Worm (Caenorhabditis elegans) whole organism, L4 larva: ENCODE results near the gene F59B2.13.

Source experiments
- D1046.2 ChIP-seq: fragments of 200-800 bp; sonication (Bioruptor generic); IDR thresholded peaks from 2 replicates; pipeline ENCODE4 v1.3.6; 2022; ENCODE audit warnings: missing genetic modification characterization, missing compliant biosample characterization
- F44E2.7 ChIP-seq: fragments of 200-800 bp; sonication (Bioruptor generic); IDR thresholded peaks from 2 replicates; pipeline ENCODE4 v2.1.2; 2022; ENCODE audit warnings: missing genetic modification characterization, missing compliant biosample characterization
- F49E8.2 ChIP-seq: sonication (generic microtip); optimal IDR thresholded peaks from 2 replicates; lab custom pipeline; 2016; ENCODE audit warnings: missing compliant biosample characterization, mild to moderate bottlenecking, missing genetic modification characterization, borderline replicate concordance
- R02D3.7 ChIP-seq: fragments of 150-350 bp; sonication (generic microtip); optimal IDR thresholded peaks from 3 replicates; lab custom pipeline; 2014; ENCODE audit warnings: missing biosample characterization, missing genetic modification characterization
- T20F7.1 ChIP-seq: fragments of 200-800 bp; sonication (Bioruptor generic); optimal IDR thresholded peaks from 2 replicates; lab custom pipeline; 2018; ENCODE audit warnings: mild to moderate bottlenecking, missing genetic modification characterization, missing compliant biosample characterization
- T26A8.4 ChIP-seq: fragments of 200-800 bp; sonication (Bioruptor generic); IDR thresholded peaks from 2 replicates; pipeline ENCODE4 v1.3.6; 2022; ENCODE audit warnings: missing genetic modification characterization, missing compliant biosample characterization
- Y105C5A.15 ChIP-seq: fragments of 200-800 bp; sonication (Bioruptor generic); IDR thresholded peaks from 2 replicates; pipeline ENCODE4 v1.3.6; 2022; ENCODE audit warnings: missing genetic modification characterization, missing compliant biosample characterization
- Y75B8A.6 ChIP-seq: fragments of 200-800 bp; sonication (Bioruptor generic); IDR thresholded peaks from 2 replicates; pipeline ENCODE4 v1.3.6; 2022; ENCODE audit warnings: missing genetic modification reagents, missing genetic modification characterization, missing compliant biosample characterization
- ZK337.2 ChIP-seq: fragments of 200-800 bp; sonication (Bioruptor generic); IDR thresholded peaks from 2 replicates; pipeline ENCODE4 v1.3.6; 2022; ENCODE audit warnings: missing genetic modification reagents, missing genetic modification characterization, missing compliant biosample characterization
- aha-1 ChIP-seq: fragments of 150-350 bp; peaks from one replicate; lab custom pipeline; 2014; ENCODE audit warnings: missing biosample characterization, missing genetic modification characterization
- aly-2 ChIP-seq: sonication (generic microtip); optimal IDR thresholded peaks from 2 replicates; lab custom pipeline; 2018; ENCODE audit warnings: missing biosample characterization, missing genetic modification characterization
- arid-1 ChIP-seq: fragments of 200-800 bp; sonication (Bioruptor generic); conservative IDR thresholded peaks from 2 replicates; pipeline ENCODE4 v1.3.6; 2022; ENCODE audit warnings: missing genetic modification reagents, missing genetic modification characterization, missing compliant biosample characterization
- ceh-20 ChIP-seq: fragments of 200-800 bp; sonication (Bioruptor generic); IDR thresholded peaks from 2 replicates; pipeline ENCODE4 v1.3.6; 2022; ENCODE audit warnings: missing genetic modification reagents, missing genetic modification characterization, missing compliant biosample characterization
- ceh-28 ChIP-seq: fragments of 150-350 bp; optimal IDR thresholded peaks from 2 replicates; lab custom pipeline; 2014; ENCODE audit warnings: missing biosample characterization, missing genetic modification reagents, missing genetic modification characterization
- cey-2 ChIP-seq: sonication (generic microtip); optimal IDR thresholded peaks from 3 replicates; lab custom pipeline; 2017; ENCODE audit warnings: missing genetic modification characterization, mild to moderate bottlenecking, missing compliant biosample characterization, antibody characterized with exemption, borderline replicate concordance; ENCODE audit not compliant: insufficient read depth
- ctbp-1 ChIP-seq: fragments of 200-800 bp; sonication (Bioruptor generic); IDR thresholded peaks from 2 replicates; pipeline ENCODE4 v1.3.6; 2022; ENCODE audit warnings: missing genetic modification reagents, missing genetic modification characterization, missing compliant biosample characterization
- daf-12 ChIP-seq: fragments of 150-350 bp; optimal IDR thresholded peaks from 2 replicates; lab custom pipeline; 2014; ENCODE audit warnings: missing biosample characterization, missing genetic modification reagents, missing genetic modification characterization
- daf-8 ChIP-seq: fragments of 200-800 bp; sonication (Bioruptor generic); IDR thresholded peaks from 2 replicates; pipeline ENCODE4 v1.3.6; 2022; ENCODE audit warnings: missing genetic modification characterization, missing compliant biosample characterization
- dmd-8 ChIP-seq: fragments of 200-800 bp; sonication (Bioruptor generic); IDR thresholded peaks from 2 replicates; pipeline ENCODE4 v1.3.6; 2022; ENCODE audit warnings: missing genetic modification characterization, missing compliant biosample characterization
- dmd-9 ChIP-seq: fragments of 200-800 bp; sonication (Bioruptor generic); IDR thresholded peaks from 2 replicates; pipeline ENCODE4 v1.3.6; 2022; ENCODE audit warnings: missing genetic modification reagents, missing genetic modification characterization, missing compliant biosample characterization
- egl-27 ChIP-seq: sonication (generic microtip); optimal IDR thresholded peaks from 3 replicates; lab custom pipeline; 2017; ENCODE audit warnings: missing biosample characterization, missing genetic modification reagents, missing genetic modification characterization
- egl-43 ChIP-seq: fragments of 200-800 bp; sonication (Bioruptor generic); IDR thresholded peaks from 2 replicates; pipeline ENCODE4 v1.3.6; 2022; ENCODE audit warnings: missing genetic modification reagents, missing genetic modification characterization, missing compliant biosample characterization
- fkh-10 ChIP-seq: fragments of 150-350 bp; optimal IDR thresholded peaks from 2 replicates; lab custom pipeline; 2014; ENCODE audit warnings: missing biosample characterization, missing genetic modification reagents, missing genetic modification characterization
- fos-1 ChIP-seq: fragments of 150-350 bp; optimal IDR thresholded peaks from 2 replicates; lab custom pipeline; 2014; ENCODE audit warnings: missing biosample characterization, missing genetic modification characterization
- hif-1 ChIP-seq, 2 experiments: sonication (generic microtip); optimal IDR thresholded peaks; 2 replicates each; lab custom pipeline; 2016 to 2017; ENCODE audit warnings: missing compliant biosample characterization in 2 of 2, missing genetic modification characterization in 2 of 2, missing genetic modification reagents in 2 of 2, missing genotype in 2 of 2, mild to moderate bottlenecking in 1 of 2
- jun-1 ChIP-seq: fragments of 150-350 bp; optimal IDR thresholded peaks from 2 replicates; lab custom pipeline; 2014; ENCODE audit warnings: missing biosample characterization, missing genetic modification reagents, missing genetic modification characterization
- lin-13 ChIP-seq: fragments of 150-350 bp; optimal IDR thresholded peaks from 2 replicates; lab custom pipeline; 2014; ENCODE audit warnings: missing biosample characterization, missing genetic modification reagents, missing genetic modification characterization
- madf-9 ChIP-seq: fragments of 200-800 bp; sonication (Bioruptor generic); conservative IDR thresholded peaks from 2 replicates; pipeline ENCODE4 v1.3.6; 2022; ENCODE audit warnings: missing genetic modification reagents, missing genetic modification characterization, missing compliant biosample characterization
- mep-1 ChIP-seq: fragments of 150-350 bp; sonication (generic microtip); optimal IDR thresholded peaks from 3 replicates; lab custom pipeline; 2014; ENCODE audit warnings: missing biosample characterization, missing genetic modification characterization
- mes-2 ChIP-seq: sonication (generic microtip); optimal IDR thresholded peaks from 2 replicates; lab custom pipeline; 2016; ENCODE audit warnings: missing genotype, mild to moderate bottlenecking, missing genetic modification characterization, missing compliant biosample characterization; ENCODE audit not compliant: poor library complexity, severe bottlenecking
- mxl-3 ChIP-seq: fragments of 200-800 bp; sonication (Bioruptor generic); optimal IDR thresholded peaks from 2 replicates; lab custom pipeline; 2018; ENCODE audit warnings: mild to moderate bottlenecking, missing genetic modification characterization, missing compliant biosample characterization
- nhr-102 ChIP-seq: sonication (generic microtip); optimal IDR thresholded peaks from 2 replicates; lab custom pipeline; 2016; ENCODE audit warnings: mild to moderate bottlenecking, missing genetic modification characterization, moderate library complexity, missing compliant biosample characterization
- nhr-11 ChIP-seq: fragments of 150-350 bp; optimal IDR thresholded peaks from 2 replicates; lab custom pipeline; 2014; ENCODE audit warnings: missing biosample characterization, missing genetic modification characterization
- nhr-111 ChIP-seq: fragments of 200-800 bp; sonication (Bioruptor generic); optimal IDR thresholded peaks from 2 replicates; lab custom pipeline; 2018; ENCODE audit warnings: mild to moderate bottlenecking, missing genetic modification characterization, missing compliant biosample characterization
- nhr-237 ChIP-seq: sonication (generic microtip); optimal IDR thresholded peaks from 2 replicates; lab custom pipeline; 2017; ENCODE audit warnings: missing biosample characterization, missing genetic modification characterization
- nhr-25 ChIP-seq: sonication (generic microtip); optimal IDR thresholded peaks from 2 replicates; lab custom pipeline; 2017; ENCODE audit warnings: missing genetic modification characterization, mild to moderate bottlenecking, missing compliant biosample characterization, antibody characterized with exemption, moderate library complexity, borderline replicate concordance; ENCODE audit not compliant: insufficient read depth
- nhr-28 ChIP-seq: fragments of 150-350 bp; optimal IDR thresholded peaks from 2 replicates; lab custom pipeline; 2014; ENCODE audit warnings: missing biosample characterization, missing genetic modification characterization
- nhr-41 ChIP-seq: fragments of 200-800 bp; sonication (Bioruptor generic); IDR thresholded peaks from 2 replicates; pipeline ENCODE4 v1.3.6; 2022; ENCODE audit warnings: missing genetic modification reagents, missing genetic modification characterization, missing compliant biosample characterization
- nhr-76 ChIP-seq: fragments of 150-350 bp; optimal IDR thresholded peaks from 2 replicates; lab custom pipeline; 2014; ENCODE audit warnings: missing biosample characterization, missing genetic modification characterization
- nhr-77 ChIP-seq: fragments of 150-350 bp; optimal IDR thresholded peaks from 2 replicates; lab custom pipeline; 2014; ENCODE audit warnings: missing biosample characterization, missing genetic modification characterization
- pha-4 ChIP-seq, 2 experiments: fragments of 150-350 bp in 1 of 2; fragments of 200-800 bp in 1 of 2; sonication (Bioruptor generic) in 1 of 2; IDR thresholded peaks in 1 of 2; optimal IDR thresholded peaks in 1 of 2; 2 replicates each; pipeline versions ENCODE4 v1.3.6 to Lab custom; 2014 to 2022; ENCODE audit warnings: missing genetic modification characterization in 2 of 2, missing genetic modification reagents in 2 of 2, missing biosample characterization in 1 of 2, missing compliant biosample characterization in 1 of 2
- pqm-1 ChIP-seq: sonication (generic microtip); optimal IDR thresholded peaks from 2 replicates; lab custom pipeline; 2017; ENCODE audit warnings: missing biosample characterization, missing genetic modification characterization
- saeg-2 ChIP-seq: fragments of 200-800 bp; sonication (Bioruptor generic); IDR thresholded peaks from 2 replicates; pipeline ENCODE4 v1.3.6; 2022; ENCODE audit warnings: missing genetic modification reagents, missing genetic modification characterization, missing compliant biosample characterization
- sdz-12 ChIP-seq: fragments of 200-800 bp; sonication (Bioruptor generic); optimal IDR thresholded peaks from 2 replicates; lab custom pipeline; 2018; ENCODE audit warnings: mild to moderate bottlenecking, missing genetic modification characterization, missing compliant biosample characterization
- snpc-4 ChIP-seq: fragments of 150-350 bp; optimal IDR thresholded peaks from 2 replicates; lab custom pipeline; 2014; ENCODE audit warnings: missing biosample characterization, missing genetic modification characterization
- tag-97 ChIP-seq: fragments of 200-800 bp; sonication (Bioruptor generic); IDR thresholded peaks from 2 replicates; pipeline ENCODE4 v1.3.6; 2022; ENCODE audit warnings: missing genetic modification characterization, missing compliant biosample characterization
- tra-1 ChIP-seq: fragments of 200-800 bp; sonication (Bioruptor generic); IDR thresholded peaks from 2 replicates; pipeline ENCODE4 v1.3.6; 2022; ENCODE audit warnings: missing genetic modification reagents, missing genetic modification characterization, missing compliant biosample characterization
- unc-39 ChIP-seq: sonication (generic microtip); optimal IDR thresholded peaks from 2 replicates; lab custom pipeline; 2017; ENCODE audit warnings: missing biosample characterization, missing genetic modification characterization
- unc-62 ChIP-seq, 3 experiments: fragments of 150-350 bp in 1 of 3; sonication (generic microtip); optimal IDR thresholded peaks in 2 of 3; peaks in 1 of 3; 1 replicate in 1 of 3; 2 replicates in 2 of 3; lab custom pipeline; 2014 to 2017; ENCODE audit warnings: missing biosample characterization in 3 of 3, missing genetic modification characterization in 3 of 3, missing genetic modification reagents in 3 of 3, missing genotype in 1 of 3
- zfp-2 ChIP-seq: sonication (generic microtip); optimal IDR thresholded peaks from 2 replicates; lab custom pipeline; 2016; ENCODE audit warnings: mild to moderate bottlenecking, missing genetic modification characterization, missing compliant biosample characterization
- zip-11 ChIP-seq: fragments of 200-800 bp; sonication (Bioruptor generic); IDR thresholded peaks from 2 replicates; pipeline ENCODE4 v1.3.6; 2022; ENCODE audit warnings: missing genetic modification characterization, missing compliant biosample characterization

Gene F59B2.13

ce11 chrIII:9035037-9035436, 8.2 kb upstream of the F59B2.13 start:
- TF ChIP-seq lin-13 (no peak), aha-1 (tag; lab: Kevin White, UChicago) (no peak), arid-1 (no peak), saeg-2 (no peak), R02D3.7 (tag; lab: Kevin White, UChicago) (no peak), daf-12 (tag; lab: Kevin White, UChicago) (no peak), nhr-102 (tag; lab: Kevin White, UChicago) (no peak), Y105C5A.15 (GFP tag; lab: Robert Waterston, UW) (no peak), zip-11 (GFP tag; lab: Robert Waterston, UW) (no peak), ceh-20 (no peak), egl-27 (tag; lab: Kevin White, UChicago) (no peak), jun-1 (no peak), unc-62 (GFP tag; optimal IDR thresholded peaks at IDR 0.05 in 1 of 2; lab: Kevin White, UChicago) (no peak), unc-62 (tag; optimal IDR thresholded peaks at IDR 0.05; lab: Kevin White, UChicago) (no peak), fkh-10 (GFP tag; lab: Kevin White, UChicago) (no peak), madf-9 (GFP tag; lab: Robert Waterston, UW) (no peak), mes-2 (tag; lab: Kevin White, UChicago) (no peak), F44E2.7 (GFP tag; lab: Robert Waterston, UW) (no peak), nhr-111 (GFP tag; lab: Kevin White, UChicago) (no peak), nhr-41 (GFP tag; lab: Robert Waterston, UW) (no peak), Y75B8A.6 (GFP tag; lab: Robert Waterston, UW) (no peak), ZK337.2 (GFP tag; lab: Robert Waterston, UW) (no peak), unc-39 (tag; lab: Kevin White, UChicago) (no peak), tra-1 (0 out of 2 replicates have a peak, but pooled peaks have one; percentile 23), egl-43 (GFP tag; lab: Robert Waterston, UW) (no peak), D1046.2 (GFP tag; lab: Robert Waterston, UW) (no peak), hif-1 (tag; optimal IDR thresholded peaks at IDR 0.05; lab: Kevin White, UChicago) (no peak), F49E8.2 (tag; lab: Kevin White, UChicago) (no peak), tag-97 (GFP tag; lab: Robert Waterston, UW) (no peak), mep-1 (tag; lab: Kevin White, UChicago) (no peak), pha-4 (GFP tag; IDR thresholded peaks at IDR 0.05; lab: Robert Waterston, UW) (no peak), pha-4 (tag; optimal IDR thresholded peaks at IDR 0.05; lab: Kevin White, UChicago) (no peak), aly-2 (no peak), sdz-12 (GFP tag; lab: Kevin White, UChicago) (no peak), T26A8.4 (no peak), nhr-11 (tag; lab: Kevin White, UChicago) (no peak), zfp-2 (tag; lab: Kevin White, UChicago) (no peak), dmd-8 (no peak), nhr-28 (tag; lab: Kevin White, UChicago) (peak; percentile 46), nhr-77 (tag; lab: Kevin White, UChicago) (no peak), fos-1 (tag; lab: Kevin White, UChicago) (no peak), nhr-25 (tag; lab: Kevin White, UChicago) (no peak), nhr-76 (tag; lab: Kevin White, UChicago) (no peak), ctbp-1 (GFP tag; lab: Robert Waterston, UW) (no peak), pqm-1 (tag; lab: Kevin White, UChicago) (peak; percentile 88), snpc-4 (tag; lab: Kevin White, UChicago) (no peak), mxl-3 (GFP tag; lab: Kevin White, UChicago) (no peak), nhr-237 (no peak), T20F7.1 (GFP tag; lab: Kevin White, UChicago) (no peak), daf-8 (no peak), cey-2 (tag; lab: Kevin White, UChicago) (no peak), dmd-9 (GFP tag; lab: Robert Waterston, UW) (no peak), ceh-28 (tag; lab: Kevin White, UChicago) (no peak)
